Worm (Caenorhabditis elegans) whole organism, midembryonic: ENCODE measurements around the gene F31F4.11.

Experiments used
- T22C8.4 ChIP-seq: fragments of 200-800 bp; sonication (Bioruptor generic); IDR thresholded peaks from 2 replicates; pipeline ENCODE4 v1.3.6; 2022; ENCODE audit warnings: missing genetic modification characterization, missing compliant biosample characterization
- cog-1 ChIP-seq: sonication (generic microtip); optimal IDR thresholded peaks from 2 replicates; lab custom pipeline; 2016; ENCODE audit warnings: missing genetic modification characterization, missing compliant biosample characterization
- flt-1 ChIP-seq: fragments of 200-800 bp; sonication (Bioruptor generic); IDR thresholded peaks from 2 replicates; pipeline ENCODE4 v1.3.6; 2022; ENCODE audit warnings: missing genetic modification characterization, missing compliant biosample characterization
- klf-2 ChIP-seq: fragments of 200-800 bp; sonication (Bioruptor generic); conservative IDR thresholded peaks from 2 replicates; pipeline ENCODE4 v1.3.6; 2022; ENCODE audit warnings: missing genetic modification reagents, missing genetic modification characterization, missing compliant biosample characterization
- med-1 ChIP-seq: sonication (generic microtip); optimal IDR thresholded peaks from 2 replicates; lab custom pipeline; 2017; ENCODE audit warnings: missing genetic modification characterization, mild to moderate bottlenecking, missing compliant biosample characterization, antibody characterized with exemption, missing genetic modification reagents; ENCODE audit not compliant: insufficient read depth
- ref-1 ChIP-seq: fragments of 200-800 bp; sonication (Bioruptor generic); conservative IDR thresholded peaks from 2 replicates; pipeline ENCODE4 v1.3.6; 2022; ENCODE audit warnings: missing genetic modification reagents, missing genetic modification characterization, missing compliant biosample characterization
- tab-1 ChIP-seq: fragments of 200-800 bp; sonication (Bioruptor generic); IDR thresholded peaks from 2 replicates; pipeline ENCODE4 v1.3.6; 2022; ENCODE audit warnings: missing genetic modification characterization, missing compliant biosample characterization
- ztf-23 ChIP-seq: fragments of 200-800 bp; sonication (Bioruptor generic); IDR thresholded peaks from 2 replicates; pipeline ENCODE4 v1.3.6; 2022; ENCODE audit warnings: missing genetic modification reagents, missing genetic modification characterization, missing compliant biosample characterization
- ztf-29 ChIP-seq: fragments of 200-800 bp; sonication (Bioruptor generic); IDR thresholded peaks from 2 replicates; pipeline ENCODE4 v1.3.6; 2022; ENCODE audit warnings: missing genetic modification reagents, missing genetic modification characterization, missing compliant biosample characterization

The F31F4.11 gene

ce11 chrV:692720-693422, 28.6 kb upstream of the F31F4.11 start, which contains the start of gene srx-4:
TSS of gene srx-4 (minus strand) at chrV:692770.
- TF ChIP-seq klf-2 (GFP tag; lab: Robert Waterston, UW) = no peak
- TF ChIP-seq med-1 = no peak
- no peak for TF ChIP-seq flt-1 (GFP tag; lab: Robert Waterston, UW)
- no peak for TF ChIP-seq cog-1 (tag; lab: Kevin White, UChicago)
- no peak for TF ChIP-seq ref-1

ce11 chrV:689538-689937, 25.3 kb upstream of the F31F4.11 start:
- TF ChIP-seq ref-1 (no peak), T22C8.4 (GFP tag; lab: Robert Waterston, UW) (no peak), ztf-29 (GFP tag; lab: Robert Waterston, UW) (no peak), ztf-23 (GFP tag; lab: Robert Waterston, UW) (no peak), klf-2 (GFP tag; lab: Robert Waterston, UW) (no peak), med-1 (no peak), tab-1 (no peak), flt-1 (GFP tag; lab: Robert Waterston, UW) (no peak), cog-1 (tag; lab: Kevin White, UChicago) (no peak)

ce11 chrV:687384-687783, 23.1 kb upstream of the F31F4.11 start, which contains the start of gene H25P19.1:
TSS of gene H25P19.1 (plus strand) at chrV:687684.
- TF ChIP-seq klf-2 (GFP tag; lab: Robert Waterston, UW) = no peak
- TF ChIP-seq cog-1 (tag; lab: Kevin White, UChicago) = no peak
- TF ChIP-seq ztf-29 (GFP tag; lab: Robert Waterston, UW) = no peak
- no peak for TF ChIP-seq tab-1
- TF ChIP-seq med-1 = no peak
- no peak for TF ChIP-seq ztf-23 (GFP tag; lab: Robert Waterston, UW)
- TF ChIP-seq T22C8.4 (GFP tag; lab: Robert Waterston, UW) = no peak
- TF ChIP-seq ref-1 = no peak
- no peak for TF ChIP-seq flt-1 (GFP tag; lab: Robert Waterston, UW)

- TF ChIP-seq T22C8.4 (GFP tag; lab: Robert Waterston, UW) (no peak), tab-1 (no peak), flt-1 (GFP tag; lab: Robert Waterston, UW) (no peak), klf-2 (GFP tag; lab: Robert Waterston, UW) (no peak), ref-1 (no peak), ztf-23 (GFP tag; lab: Robert Waterston, UW) (no peak), med-1 (no peak), ztf-29 (GFP tag; lab: Robert Waterston, UW) (no peak), cog-1 (tag; lab: Kevin White, UChicago) (no peak)
Measured at ce11 chrV:683858-684257, 19.6 kb upstream of the F31F4.11 start, which contains the start of gene F31F4.1. TSS of gene F31F4.1 (plus strand) at chrV:684060.

- TF ChIP-seq ztf-29 (GFP tag; lab: Robert Waterston, UW) (no peak), med-1 (no peak), T22C8.4 (GFP tag; lab: Robert Waterston, UW) (no peak), klf-2 (GFP tag; lab: Robert Waterston, UW) (no peak), ztf-23 (GFP tag; lab: Robert Waterston, UW) (no peak), tab-1 (no peak), ref-1 (no peak), flt-1 (GFP tag; lab: Robert Waterston, UW) (no peak), cog-1 (tag; lab: Kevin White, UChicago) (no peak)
Measured at ce11 chrV:682031-682430, 17.8 kb upstream of the F31F4.11 start, which contains the start of gene srx-23. TSS of gene srx-23 (plus strand) at chrV:682331.

- TF ChIP-seq tab-1 (no peak), flt-1 (GFP tag; lab: Robert Waterston, UW) (no peak), ref-1 (no peak), ztf-23 (GFP tag; lab: Robert Waterston, UW) (no peak), cog-1 (tag; lab: Kevin White, UChicago) (no peak), med-1 (no peak), ztf-29 (GFP tag; lab: Robert Waterston, UW) (no peak), klf-2 (GFP tag; lab: Robert Waterston, UW) (no peak), T22C8.4 (GFP tag; lab: Robert Waterston, UW) (no peak)
Measured at ce11 chrV:679663-680062, 15.4 kb upstream of the F31F4.11 start, which contains the start of gene srx-22. TSS of gene srx-22 (plus strand) at chrV:679963.

ce11 chrV:676550-677084, 12.4 kb upstream of the F31F4.11 start, which contains the start of the genes fbxa-72 and srx-21:
TSS of gene fbxa-72 (minus strand) at chrV:676753.
TSS of gene srx-21 (plus strand) at chrV:677034.
- no peak for TF ChIP-seq ref-1
- no peak for TF ChIP-seq med-1
- no peak for TF ChIP-seq T22C8.4 (GFP tag; lab: Robert Waterston, UW)
- no peak for TF ChIP-seq ztf-29 (GFP tag; lab: Robert Waterston, UW)
- no peak for TF ChIP-seq klf-2 (GFP tag; lab: Robert Waterston, UW)
- TF ChIP-seq flt-1 (GFP tag; lab: Robert Waterston, UW) = no peak
- no peak for TF ChIP-seq cog-1 (tag; lab: Kevin White, UChicago)
- no peak for TF ChIP-seq tab-1
- no peak for TF ChIP-seq ztf-23 (GFP tag; lab: Robert Waterston, UW)

ce11 chrV:676090-676489, 11.9 kb upstream of the F31F4.11 start:
- TF ChIP-seq flt-1 (GFP tag; lab: Robert Waterston, UW) (no peak), cog-1 (tag; lab: Kevin White, UChicago) (no peak), klf-2 (GFP tag; lab: Robert Waterston, UW) (no peak), T22C8.4 (GFP tag; lab: Robert Waterston, UW) (no peak), med-1 (no peak), tab-1 (no peak)

- TF ChIP-seq ref-1 = no peak
- TF ChIP-seq cog-1 (tag; lab: Kevin White, UChicago) = no peak
- no peak for TF ChIP-seq T22C8.4 (GFP tag; lab: Robert Waterston, UW)
- TF ChIP-seq klf-2 (GFP tag; lab: Robert Waterston, UW) = no peak
- no peak for TF ChIP-seq ztf-29 (GFP tag; lab: Robert Waterston, UW)
- TF ChIP-seq ztf-23 (GFP tag; lab: Robert Waterston, UW) = no peak
- no peak for TF ChIP-seq med-1
- TF ChIP-seq tab-1 = no peak
- no peak for TF ChIP-seq flt-1 (GFP tag; lab: Robert Waterston, UW)
Measured at ce11 chrV:674213-674612, 10.0 kb upstream of the F31F4.11 start, which contains the start of gene sru-25. TSS of gene sru-25 (minus strand) at chrV:674313.
